Worm (Caenorhabditis elegans): Measurements from ENCODE around the gene str-85.

The str-85 gene

DNA sequence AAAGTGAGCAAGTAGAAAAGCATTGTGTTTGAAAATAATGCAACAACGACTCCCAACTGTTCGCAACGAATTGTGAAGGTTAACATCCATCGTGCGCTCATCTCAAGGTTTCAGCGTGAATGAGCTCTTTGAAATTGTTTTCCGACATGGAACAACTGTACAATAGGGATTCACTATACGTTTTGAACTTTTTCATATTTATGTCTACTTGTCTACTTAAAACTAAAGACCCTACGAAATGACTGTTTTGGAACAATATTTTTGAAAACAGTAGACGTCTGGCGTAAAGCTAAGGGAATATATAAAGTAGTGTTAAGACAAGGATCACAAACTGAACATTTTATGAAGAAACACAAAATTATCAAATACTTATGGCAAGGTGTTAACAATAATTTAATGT lies 2.0 kb downstream of the str-85 start, which contains the start of gene str-86:
Gene str-86, minus strand, starts transcription at position 101 of the 400 bp plus-strand sequence.
- TF ChIP-seq nhr-232 (tag; optimal IDR thresholded peaks at IDR 0.05) (no peak), pha-2 (tag; optimal IDR thresholded peaks at IDR 0.05) (no peak), ceh-18 (tag; optimal IDR thresholded peaks at IDR 0.05) (no peak), ahr-1 (tag; optimal IDR thresholded peaks at IDR 0.05) (no peak)

DNA sequence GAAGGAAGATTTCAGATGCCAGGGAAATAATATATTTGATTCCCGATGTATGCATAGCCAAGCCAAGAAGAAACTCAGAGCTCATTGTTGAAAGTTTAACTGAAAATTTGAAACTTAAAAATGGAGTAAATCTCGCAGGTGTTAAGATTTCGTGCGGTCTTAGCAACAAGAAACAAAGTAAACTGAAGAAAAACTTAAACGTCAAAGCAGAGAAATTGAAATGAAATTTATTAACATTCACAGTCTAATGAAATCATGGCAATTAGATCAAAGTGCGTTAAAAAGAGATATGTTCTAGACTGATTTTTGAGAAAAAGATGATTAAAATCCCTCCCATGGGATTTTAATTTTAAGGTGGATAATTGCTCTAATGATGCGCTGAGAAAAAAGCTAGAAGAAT lies 4.8 kb downstream of the str-85 start, which contains the start of gene str-84:
Gene str-84, minus strand, starts transcription at position 101 of the 400 bp plus-strand sequence.
- TF ChIP-seq C08G9.2 (tag; optimal IDR thresholded peaks at IDR 0.05) (no peak), pag-3 (tag; optimal IDR thresholded peaks at IDR 0.05; ENCODE audit: borderline replicate concordance) (no peak), sdc-2 (tag; optimal IDR thresholded peaks at IDR 0.05) (no peak), unc-42 (tag; optimal IDR thresholded peaks at IDR 0.05) (no peak), pax-1 (tag; optimal IDR thresholded peaks at IDR 0.05) (no peak), T23F11.4 (GFP tag; optimal IDR thresholded peaks at IDR 0.05) (no peak)

DNA sequence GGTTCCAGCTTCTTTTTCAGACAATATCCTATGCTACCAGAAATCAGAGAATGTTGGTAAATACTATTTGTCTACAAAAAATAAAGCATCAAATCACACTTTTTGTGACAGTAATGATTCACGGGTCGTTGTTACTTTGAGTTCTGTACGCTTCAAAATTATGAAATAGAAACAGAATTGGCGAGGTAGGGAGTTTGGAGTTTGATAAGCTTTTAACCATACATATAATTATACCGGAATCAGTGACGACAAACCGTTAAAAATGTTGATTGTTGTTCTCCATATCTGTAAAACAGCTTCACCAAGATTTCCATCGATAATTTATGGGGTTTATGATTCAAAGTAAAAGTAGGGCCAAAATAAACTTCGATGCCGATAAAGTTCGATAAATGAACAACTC lies 7.7 kb downstream of the str-85 start:
- no peak for TF ChIP-seq hlh-6 (tag; optimal IDR thresholded peaks at IDR 0.05)
- TF ChIP-seq unc-86 (tag; optimal IDR thresholded peaks at IDR 0.05), result no peak

DNA sequence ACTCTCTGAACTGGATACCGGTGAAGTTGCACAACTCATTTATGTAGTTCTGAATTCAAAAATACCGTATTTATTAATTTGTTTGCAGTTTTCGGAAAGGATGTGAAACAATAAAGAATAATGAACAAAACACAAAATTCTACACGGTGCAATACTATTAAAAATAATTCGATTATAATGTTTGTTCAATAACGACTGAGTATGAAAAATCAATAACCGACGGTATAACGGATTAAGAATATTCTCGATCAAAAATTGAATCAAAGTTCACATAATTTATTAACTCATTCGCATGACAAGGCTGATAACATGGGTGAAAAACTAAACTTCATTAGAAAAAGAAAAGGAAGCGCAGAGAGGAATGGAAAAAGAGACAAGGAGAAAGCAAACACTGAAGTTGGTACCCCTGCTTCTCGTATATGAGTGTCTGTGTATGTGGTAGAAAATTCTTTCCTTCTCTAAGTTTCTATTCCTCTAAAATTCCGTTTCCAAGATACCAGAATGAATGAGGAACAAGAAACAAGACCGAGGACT lies 10.7 kb downstream of the str-85 start, which contains the start of gene nhr-143:
Gene nhr-143, minus strand, starts transcription at position 51 of the 534 bp plus-strand sequence.
- TF ChIP-seq npax-4 (tag; optimal IDR thresholded peaks at IDR 0.05), result no peak
- no peak for TF ChIP-seq gmeb-2 (tag; optimal IDR thresholded peaks at IDR 0.05)
- TF ChIP-seq elt-4 (tag; optimal IDR thresholded peaks at IDR 0.05), result no peak
- TF ChIP-seq hlh-30 (tag; optimal IDR thresholded peaks at IDR 0.05; ENCODE audit: insufficient read depth), result no peak
- TF ChIP-seq sdc-2 (tag; optimal IDR thresholded peaks at IDR 0.05), result no peak
- TF ChIP-seq dve-1 (tag; optimal IDR thresholded peaks at IDR 0.05), result no peak
- TF ChIP-seq nhr-11 (tag; optimal IDR thresholded peaks at IDR 0.05), result no peak
- no peak for TF ChIP-seq ceh-45 (GFP tag; IDR thresholded peaks at IDR 0.05)
- TF ChIP-seq C38D4.7 (GFP tag; optimal IDR thresholded peaks at IDR 0.05), result no peak
- no peak for TF ChIP-seq sox-2 (GFP tag; IDR thresholded peaks at IDR 0.05)
- TF ChIP-seq ref-2 (tag; optimal IDR thresholded peaks at IDR 0.05), result no peak
- no peak for TF ChIP-seq ceh-14 (tag; optimal IDR thresholded peaks at IDR 0.05)
- no peak for TF ChIP-seq ets-4 (tag; optimal IDR thresholded peaks at IDR 0.05)
- TF ChIP-seq pros-1 (tag; optimal IDR thresholded peaks at IDR 0.05), result no peak
- no peak for TF ChIP-seq F13H6.1 (tag; optimal IDR thresholded peaks at IDR 0.05)

DNA sequence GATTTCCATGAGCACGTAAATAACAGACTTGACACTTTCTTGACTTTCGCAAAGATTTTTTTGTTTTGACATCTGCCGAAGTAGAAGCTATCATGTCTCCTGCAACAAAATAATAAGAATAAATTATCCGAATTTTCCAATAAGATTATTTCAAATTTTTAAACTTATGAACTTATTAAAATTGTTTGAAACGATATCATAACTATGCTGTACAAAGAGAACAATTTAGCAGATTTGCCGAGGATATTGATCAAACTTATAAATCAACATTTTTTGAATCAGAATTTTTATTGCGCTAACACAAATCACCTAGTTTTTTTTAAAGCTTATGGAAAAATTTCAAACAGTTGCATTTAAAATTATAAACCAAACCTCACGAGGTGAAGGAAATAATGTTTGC lies 13.4 kb downstream of the str-85 start, which contains the start of gene nhr-195:
Gene nhr-195, minus strand, starts transcription at position 101 of the 400 bp plus-strand sequence.
- TF ChIP-seq ceh-24 (tag; optimal IDR thresholded peaks at IDR 0.05), result no peak
- TF ChIP-seq fax-1 (tag; optimal IDR thresholded peaks at IDR 0.05), result no peak
- TF ChIP-seq pha-4 (tag; optimal IDR thresholded peaks at IDR 0.05), result no peak
- no peak for TF ChIP-seq hlh-13 (GFP tag; optimal IDR thresholded peaks at IDR 0.05)
- TF ChIP-seq nhr-11 (tag; optimal IDR thresholded peaks at IDR 0.05), result no peak
- TF ChIP-seq lim-6 (tag; optimal IDR thresholded peaks at IDR 0.05), result no peak
- no peak for TF ChIP-seq dve-1 (tag; optimal IDR thresholded peaks at IDR 0.05)
- TF ChIP-seq ceh-9 (tag; optimal IDR thresholded peaks at IDR 0.05), result no peak
- TF ChIP-seq odd-2 (tag; optimal IDR thresholded peaks at IDR 0.05), result no peak
- no peak for TF ChIP-seq elt-2 (tag; optimal IDR thresholded peaks at IDR 0.05)
- TF ChIP-seq lin-11 (tag; optimal IDR thresholded peaks at IDR 0.05), result no peak
- no peak for TF ChIP-seq ttx-3 (tag; optimal IDR thresholded peaks at IDR 0.05)
- TF ChIP-seq sox-2 (GFP tag; IDR thresholded peaks at IDR 0.05), result no peak

Data from whole organism, late embryonic.